Worm (Caenorhabditis elegans) whole organism, late embryonic: ENCODE measurements around the gene K01D12.5.

ENCODE experiments used
- C08G9.2 ChIP-seq: sonication (generic microtip); optimal IDR thresholded peaks from 2 replicates; lab custom pipeline; 2016; ENCODE audit warnings: mild to moderate bottlenecking, missing genetic modification characterization, moderate library complexity, missing compliant biosample characterization
- C38D4.7 ChIP-seq: fragments of 200-800 bp; sonication (Bioruptor generic); optimal IDR thresholded peaks from 2 replicates; lab custom pipeline; 2018; ENCODE audit warnings: mild to moderate bottlenecking, missing genetic modification characterization, moderate library complexity, missing compliant biosample characterization
- K02D7.2 ChIP-seq: sonication (generic microtip); optimal IDR thresholded peaks from 2 replicates; lab custom pipeline; 2017; ENCODE audit warnings: mild to moderate bottlenecking, missing genetic modification characterization, missing compliant biosample characterization
- K09A11.1 ChIP-seq: sonication (generic microtip); optimal IDR thresholded peaks from 2 replicates; lab custom pipeline; 2017; ENCODE audit warnings: antibody characterized with exemption, mild to moderate bottlenecking, missing genetic modification characterization, missing compliant biosample characterization; ENCODE audit not compliant: insufficient read depth
- T23F11.4 ChIP-seq: fragments of 200-800 bp; sonication (Bioruptor generic); optimal IDR thresholded peaks from 2 replicates; lab custom pipeline; 2018; ENCODE audit warnings: mild to moderate bottlenecking, missing genetic modification characterization, missing compliant biosample characterization
- ama-1 ChIP-seq: fragments of 150-350 bp; optimal IDR thresholded peaks from 2 replicates; lab custom pipeline; 2014
- ceh-18 ChIP-seq: sonication (generic microtip); optimal IDR thresholded peaks from 2 replicates; lab custom pipeline; 2016; ENCODE audit warnings: missing genetic modification characterization, missing compliant biosample characterization
- ceh-19 ChIP-seq: fragments of 200-800 bp; sonication (Bioruptor generic); optimal IDR thresholded peaks from 2 replicates; lab custom pipeline; 2018; ENCODE audit warnings: mild to moderate bottlenecking, missing genetic modification characterization, missing compliant biosample characterization
- ceh-30 ChIP-seq: fragments of 150-350 bp; optimal IDR thresholded peaks from 2 replicates; lab custom pipeline; 2014; ENCODE audit warnings: missing biosample characterization, missing genetic modification characterization
- ceh-34 ChIP-seq: sonication (generic microtip); optimal IDR thresholded peaks from 2 replicates; lab custom pipeline; 2016; ENCODE audit warnings: mild to moderate bottlenecking, missing genetic modification characterization, missing compliant biosample characterization
- ceh-6 ChIP-seq: fragments of 200-800 bp; sonication (Bioruptor generic); optimal IDR thresholded peaks from 2 replicates; lab custom pipeline; 2018; ENCODE audit warnings: mild to moderate bottlenecking, missing genetic modification characterization, missing compliant biosample characterization
- dmd-4 ChIP-seq: sonication (generic microtip); optimal IDR thresholded peaks from 2 replicates; lab custom pipeline; 2016; ENCODE audit warnings: borderline replicate concordance, missing genetic modification characterization, missing compliant biosample characterization
- elt-4 ChIP-seq: sonication (generic microtip); optimal IDR thresholded peaks from 2 replicates; lab custom pipeline; 2016; ENCODE audit warnings: missing genetic modification characterization, missing compliant biosample characterization
- ets-4 ChIP-seq: sonication (generic microtip); optimal IDR thresholded peaks from 2 replicates; lab custom pipeline; 2016; ENCODE audit warnings: missing genetic modification characterization, missing compliant biosample characterization
- eyg-1 ChIP-seq: sonication (generic microtip); optimal IDR thresholded peaks from 2 replicates; lab custom pipeline; 2016; ENCODE audit warnings: missing genotype, missing genetic modification characterization, missing compliant biosample characterization
- fax-1 ChIP-seq: sonication (generic microtip); optimal IDR thresholded peaks from 2 replicates; lab custom pipeline; 2016; ENCODE audit warnings: missing genotype, missing genetic modification characterization, missing compliant biosample characterization
- fkh-10 ChIP-seq: fragments of 150-350 bp; optimal IDR thresholded peaks from 2 replicates; lab custom pipeline; 2014; ENCODE audit warnings: missing biosample characterization, missing genetic modification reagents, missing genetic modification characterization
- fkh-6 ChIP-seq: sonication (generic microtip); optimal IDR thresholded peaks from 2 replicates; lab custom pipeline; 2016; ENCODE audit warnings: missing genetic modification characterization, missing compliant biosample characterization
- hlh-15 ChIP-seq: sonication (generic microtip); optimal IDR thresholded peaks from 2 replicates; lab custom pipeline; 2016; ENCODE audit warnings: missing genetic modification characterization, missing compliant biosample characterization
- hlh-30 ChIP-seq: sonication (generic microtip); optimal IDR thresholded peaks from 2 replicates; lab custom pipeline; 2017; ENCODE audit warnings: antibody characterized with exemption, missing genetic modification characterization, missing compliant biosample characterization; ENCODE audit not compliant: insufficient read depth
- hlh-6 ChIP-seq: sonication (generic microtip); optimal IDR thresholded peaks from 2 replicates; lab custom pipeline; 2016; ENCODE audit warnings: missing genotype, missing genetic modification characterization, missing compliant biosample characterization
- hlh-8 ChIP-seq: sonication (generic microtip); optimal IDR thresholded peaks from 2 replicates; lab custom pipeline; 2016; ENCODE audit warnings: missing genotype, missing genetic modification characterization, missing compliant biosample characterization
- lin-11 ChIP-seq: fragments of 200-800 bp; sonication (Bioruptor generic); optimal IDR thresholded peaks from 2 replicates; lab custom pipeline; 2018; ENCODE audit warnings: mild to moderate bottlenecking, missing genetic modification characterization, missing compliant biosample characterization
- mec-3 ChIP-seq: sonication (generic microtip); optimal IDR thresholded peaks from 2 replicates; lab custom pipeline; 2016; ENCODE audit warnings: borderline replicate concordance, missing genetic modification characterization, missing compliant biosample characterization
- nfya-1 ChIP-seq: sonication (generic microtip); optimal IDR thresholded peaks from 2 replicates; lab custom pipeline; 2017; ENCODE audit warnings: missing genetic modification characterization, mild to moderate bottlenecking, missing compliant biosample characterization, antibody characterized with exemption, moderate library complexity
- nhr-232 ChIP-seq: sonication (generic microtip); optimal IDR thresholded peaks from 2 replicates; lab custom pipeline; 2016; ENCODE audit warnings: missing genetic modification characterization, missing compliant biosample characterization
- odd-2 ChIP-seq: sonication (generic microtip); optimal IDR thresholded peaks from 2 replicates; lab custom pipeline; 2017; ENCODE audit warnings: antibody characterized with exemption, mild to moderate bottlenecking, missing genetic modification characterization, missing compliant biosample characterization
- pag-3 ChIP-seq: sonication (generic microtip); optimal IDR thresholded peaks from 2 replicates; lab custom pipeline; 2016; ENCODE audit warnings: missing compliant biosample characterization, missing genetic modification characterization, borderline replicate concordance
- pros-1 ChIP-seq: fragments of 150-350 bp; optimal IDR thresholded peaks from 2 replicates; lab custom pipeline; 2014; ENCODE audit warnings: missing biosample characterization, missing genetic modification reagents, missing genetic modification characterization
- rnt-1 ChIP-seq: sonication (generic microtip); optimal IDR thresholded peaks from 2 replicates; lab custom pipeline; 2016; ENCODE audit warnings: missing genetic modification characterization, missing compliant biosample characterization
- sdc-2 ChIP-seq: sonication (generic microtip); optimal IDR thresholded peaks from 2 replicates; lab custom pipeline; 2016; ENCODE audit warnings: missing genotype, missing genetic modification characterization, missing compliant biosample characterization
- sox-2 ChIP-seq: fragments of 200-800 bp; sonication (Bioruptor generic); IDR thresholded peaks from 2 replicates; pipeline ENCODE4 v1.3.6; 2022; ENCODE audit warnings: missing genetic modification reagents, missing genetic modification characterization, missing compliant biosample characterization
- tbx-2 ChIP-seq: sonication (generic microtip); optimal IDR thresholded peaks from 2 replicates; lab custom pipeline; 2016; ENCODE audit warnings: missing genetic modification characterization, missing compliant biosample characterization
- tbx-7 ChIP-seq: sonication (generic microtip); optimal IDR thresholded peaks from 2 replicates; lab custom pipeline; 2016; ENCODE audit warnings: missing genotype, missing genetic modification characterization, missing compliant biosample characterization
- ttx-3 ChIP-seq: sonication (generic microtip); optimal IDR thresholded peaks from 2 replicates; lab custom pipeline; 2016; ENCODE audit warnings: missing genetic modification reagents, missing genetic modification characterization, missing compliant biosample characterization
- unc-3 ChIP-seq, 2 experiments: fragments of 200-800 bp in 1 of 2; sonication (Bioruptor generic) in 1 of 2; sonication (generic microtip) in 1 of 2; conservative IDR thresholded peaks in 1 of 2; optimal IDR thresholded peaks in 1 of 2; 2 replicates each; pipeline versions ENCODE4 v1.3.6 to Lab custom; 2016 to 2022; ENCODE audit warnings: missing compliant biosample characterization in 2 of 2, missing genetic modification characterization in 2 of 2, missing genetic modification reagents in 1 of 2
- unc-42 ChIP-seq: sonication (generic microtip); optimal IDR thresholded peaks from 2 replicates; lab custom pipeline; 2016; ENCODE audit warnings: missing genotype, missing genetic modification characterization, missing compliant biosample characterization
- unc-55 ChIP-seq: sonication (generic microtip); optimal IDR thresholded peaks from 2 replicates; lab custom pipeline; 2017; ENCODE audit warnings: missing biosample characterization, missing genetic modification reagents, missing genetic modification characterization
- unc-86 ChIP-seq: sonication (generic microtip); optimal IDR thresholded peaks from 2 replicates; lab custom pipeline; 2016; ENCODE audit warnings: missing genetic modification characterization, missing compliant biosample characterization

Gene K01D12.5

DNA sequence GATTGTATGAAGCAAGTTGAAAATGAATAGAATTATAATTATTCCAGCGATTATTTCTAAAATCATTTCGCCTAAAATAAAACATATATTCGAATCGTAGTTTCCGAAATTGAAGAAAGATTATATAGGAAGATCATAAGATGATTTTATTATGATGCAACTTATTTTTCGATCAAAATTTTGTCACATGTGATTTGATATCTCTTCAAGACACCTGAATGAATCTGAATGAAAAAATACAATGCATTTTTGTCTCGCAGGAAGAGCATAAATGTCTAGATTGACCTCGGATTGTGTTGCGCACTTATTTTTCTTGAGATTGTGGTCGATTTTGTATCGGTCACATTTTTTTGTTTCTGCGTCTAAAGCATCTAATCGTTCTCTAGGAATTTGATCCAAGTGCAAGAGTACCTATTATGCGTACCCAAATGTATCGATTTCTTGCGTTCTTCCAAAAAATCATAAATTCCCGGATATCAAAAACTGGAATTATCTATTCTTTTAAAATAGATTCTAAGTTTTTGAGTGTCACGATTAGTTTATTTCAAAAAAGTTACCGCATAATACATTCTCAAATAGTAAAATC is 12.9 kb downstream of the K01D12.5 start, which contains the start of gene hrg-2:
TSS of gene hrg-2 (minus strand) at position 98 of the 586 bp plus-strand sequence.
- TF ChIP-seq dmd-4 (tag; lab: Kevin White, UChicago) (no peak), unc-55 (GFP tag; lab: Kevin White, UChicago) (no peak), rnt-1 (tag; lab: Kevin White, UChicago) (no peak), unc-86 (tag; lab: Kevin White, UChicago) (no peak)

DNA sequence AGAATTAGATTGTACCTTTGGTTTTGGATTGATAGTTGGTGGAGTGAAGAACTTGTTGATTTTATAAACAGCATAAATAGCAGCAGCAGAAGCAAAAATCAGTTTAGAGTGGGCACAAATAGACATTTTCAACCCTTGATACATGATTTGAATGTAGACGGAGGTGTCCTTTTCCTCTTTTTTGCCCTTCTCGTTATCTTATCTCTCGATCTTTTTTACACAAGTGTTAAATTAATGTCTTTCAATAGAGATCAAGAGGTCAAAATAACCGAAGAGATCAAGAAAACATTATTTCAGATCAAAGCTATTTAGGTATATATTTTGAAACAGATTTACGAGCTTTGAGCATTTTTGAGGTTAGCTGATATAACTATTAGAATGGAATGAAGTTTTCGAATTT is 14.3 kb downstream of the K01D12.5 start, which contains the start of gene cdr-7:
TSS of gene cdr-7 (minus strand) at position 205 of the 400 bp plus-strand sequence.
- TF ChIP-seq tbx-2 (tag; lab: Kevin White, UChicago) = no peak
- TF ChIP-seq fax-1 = no peak
- TF ChIP-seq K02D7.2 (tag; lab: Kevin White, UChicago) = no peak
- TF ChIP-seq ceh-19 (GFP tag; lab: Kevin White, UChicago) = no peak
- no peak for TF ChIP-seq fkh-10 (GFP tag; lab: Kevin White, UChicago)
- no peak for TF ChIP-seq tbx-7 (tag; lab: Kevin White, UChicago)

ce11 chrV:12412321-12412720 is 14.7 kb downstream of the K01D12.5 start:
- TF ChIP-seq tbx-2 (tag; lab: Kevin White, UChicago) (no peak), elt-4 (tag; lab: Kevin White, UChicago) (no peak), fkh-6 (no peak), ceh-6 (GFP tag; lab: Kevin White, UChicago) (no peak), ceh-18 (tag; lab: Kevin White, UChicago) (no peak), nfya-1 (tag; lab: Kevin White, UChicago) (no peak), tbx-7 (tag; lab: Kevin White, UChicago) (no peak), mec-3 (no peak), ceh-19 (GFP tag; lab: Kevin White, UChicago) (no peak), ets-4 (tag; lab: Kevin White, UChicago) (no peak), unc-3 (GFP tag; conservative IDR thresholded peaks at IDR 0.05; lab: Robert Waterston, UW) (no peak), unc-3 (tag; optimal IDR thresholded peaks at IDR 0.05; lab: Kevin White, UChicago) (no peak), sdc-2 (tag; lab: Kevin White, UChicago) (no peak), ama-1 (lab: Kevin White, UChicago) (no peak), hlh-8 (no peak)

ce11 chrV:12413651-12414114 is 16.0 kb downstream of the K01D12.5 start, which contains the start of gene cdr-6:
Gene cdr-6 (minus strand): TSS chrV:12413701.
- TF ChIP-seq K02D7.2 (tag; lab: Kevin White, UChicago) = no peak
- TF ChIP-seq C38D4.7 (GFP tag; lab: Kevin White, UChicago) = no peak
- TF ChIP-seq ceh-19 (GFP tag; lab: Kevin White, UChicago) = no peak
- TF ChIP-seq unc-3 (GFP tag; conservative IDR thresholded peaks at IDR 0.05; lab: Robert Waterston, UW) = no peak
- no peak for TF ChIP-seq unc-3 (tag; optimal IDR thresholded peaks at IDR 0.05; lab: Kevin White, UChicago)
- no peak for TF ChIP-seq pag-3 (tag; lab: Kevin White, UChicago)
- TF ChIP-seq pros-1 (tag; lab: Kevin White, UChicago) = no peak
- TF ChIP-seq nhr-232 (tag; lab: Kevin White, UChicago) = no peak
- TF ChIP-seq unc-86 (tag; lab: Kevin White, UChicago) = no peak
- no peak for TF ChIP-seq sox-2 (GFP tag; lab: Robert Waterston, UW)
- TF ChIP-seq unc-55 (GFP tag; lab: Kevin White, UChicago) = no peak
- no peak for TF ChIP-seq ceh-18 (tag; lab: Kevin White, UChicago)
- no peak for TF ChIP-seq fax-1
- TF ChIP-seq hlh-15 = no peak
- TF ChIP-seq ceh-30 (tag; lab: Kevin White, UChicago) = no peak
- TF ChIP-seq C08G9.2 (tag; lab: Kevin White, UChicago) = no peak
- TF ChIP-seq, all 69 proteins: peak for 0

DNA sequence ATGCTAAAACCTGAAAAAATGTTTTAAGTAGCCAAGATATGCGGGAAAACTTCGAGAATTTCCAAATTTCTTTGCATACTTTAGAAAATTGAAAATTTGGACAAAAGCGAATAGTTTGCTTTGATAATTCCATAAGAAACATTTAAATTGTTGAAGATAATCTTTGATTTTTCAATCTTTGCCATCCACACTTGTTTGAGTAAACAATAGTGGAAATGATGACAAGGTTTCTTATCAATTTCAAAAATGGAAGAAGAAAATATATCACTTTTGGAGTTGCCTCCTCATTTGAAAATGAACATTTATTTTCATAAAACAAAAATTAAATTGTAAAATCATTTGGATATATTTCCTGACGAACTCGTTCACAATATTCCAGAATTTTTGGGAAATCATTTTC is 16.7 kb downstream of the K01D12.5 start:
- TF ChIP-seq odd-2 (no peak), ets-4 (tag; lab: Kevin White, UChicago) (no peak), fax-1 (no peak), unc-42 (tag; lab: Kevin White, UChicago) (no peak), lin-11 (tag; lab: Kevin White, UChicago) (no peak), pag-3 (tag; lab: Kevin White, UChicago) (no peak), tbx-2 (tag; lab: Kevin White, UChicago) (no peak), hlh-6 (no peak), K09A11.1 (tag; lab: Kevin White, UChicago) (no peak), eyg-1 (no peak), ceh-34 (tag; lab: Kevin White, UChicago) (no peak), C08G9.2 (tag; lab: Kevin White, UChicago) (no peak), dmd-4 (tag; lab: Kevin White, UChicago) (no peak), T23F11.4 (no peak), hlh-30 (tag; lab: Kevin White, UChicago) (no peak), tbx-7 (tag; lab: Kevin White, UChicago) (no peak), ttx-3 (tag; lab: Kevin White, UChicago) (no peak)
